Fruit fly (Drosophila melanogaster) whole organism, pupa: ENCODE measurements around the gene D2hgdh.

Experiments used
- CG10348 ChIP-seq: fragments of 200-800 bp; sonication (Bioruptor generic); IDR thresholded peaks from 2 replicates; pipeline ENCODE4 v1.3.6; 2022; ENCODE audit warnings: missing biosample characterization, missing genetic modification characterization
- CG12605 ChIP-seq: fragments of 200-800 bp; sonication (Bioruptor generic); IDR thresholded peaks from 2 replicates; pipeline ENCODE4 v1.3.6; 2022; ENCODE audit warnings: missing biosample characterization, missing genetic modification characterization
- CG13204 ChIP-seq: fragments of 200-800 bp; sonication (Bioruptor generic); optimal IDR thresholded peaks from 2 replicates; lab custom pipeline; 2018; ENCODE audit warnings: missing biosample characterization, mild to moderate bottlenecking, missing genetic modification characterization, moderate library complexity
- CG14655 ChIP-seq: fragments of 200-800 bp; sonication (Bioruptor generic); optimal IDR thresholded peaks from 3 replicates; lab custom pipeline; 2017; ENCODE audit warnings: mild to moderate bottlenecking, missing biosample characterization, missing genetic modification reagents, missing genetic modification characterization
- CG15710 ChIP-seq: fragments of 200-800 bp; sonication (Bioruptor generic); optimal IDR thresholded peaks from 2 replicates; lab custom pipeline; 2018; ENCODE audit warnings: missing biosample characterization, mild to moderate bottlenecking, missing genetic modification characterization, moderate library complexity
- CG17806 ChIP-seq: fragments of 200-800 bp; sonication (Bioruptor generic); optimal IDR thresholded peaks from 2 replicates; lab custom pipeline; 2018; ENCODE audit warnings: missing biosample characterization, mild to moderate bottlenecking, missing genetic modification characterization, moderate library complexity
- CG32121 ChIP-seq: fragments of 200-800 bp; sonication (Bioruptor generic); IDR thresholded peaks from 2 replicates; pipeline ENCODE4 v1.3.6; 2022; ENCODE audit warnings: missing biosample characterization, missing genetic modification characterization
- CG34367 ChIP-seq: fragments of 200-800 bp; sonication (Bioruptor generic); optimal IDR thresholded peaks from 2 replicates; lab custom pipeline; 2018; ENCODE audit warnings: missing biosample characterization, mild to moderate bottlenecking, missing genetic modification characterization
- CG4496 ChIP-seq: fragments of 200-800 bp; sonication (Bioruptor generic); IDR thresholded peaks from 3 replicates; pipeline ENCODE4 v1.3.6; 2022; ENCODE audit warnings: missing biosample characterization, missing genetic modification characterization
- CG8159 ChIP-seq: fragments of 200-800 bp; sonication (Bioruptor generic); optimal IDR thresholded peaks from 3 replicates; lab custom pipeline; 2018; ENCODE audit warnings: missing biosample characterization, mild to moderate bottlenecking, missing genetic modification characterization, moderate library complexity
- CG8301 ChIP-seq: fragments of 200-800 bp; sonication (Bioruptor generic); optimal IDR thresholded peaks from 2 replicates; lab custom pipeline; 2018; ENCODE audit warnings: missing biosample characterization, mild to moderate bottlenecking, missing genetic modification characterization
- CG9948 ChIP-seq: fragments of 200-800 bp; sonication (Bioruptor generic); optimal IDR thresholded peaks from 2 replicates; lab custom pipeline; 2018; ENCODE audit warnings: missing biosample characterization, mild to moderate bottlenecking, missing genetic modification characterization, moderate library complexity
- D1 ChIP-seq: fragments of 200-800 bp; sonication (Bioruptor generic); optimal IDR thresholded peaks from 2 replicates; lab custom pipeline; 2018; ENCODE audit warnings: missing biosample characterization, mild to moderate bottlenecking, missing genetic modification characterization, moderate library complexity
- EcR ChIP-seq: fragments of 200-800 bp; sonication (Bioruptor generic); optimal IDR thresholded peaks from 3 replicates; lab custom pipeline; 2019; ENCODE audit warnings: missing biosample characterization, missing genetic modification characterization, mild to moderate bottlenecking, moderate library complexity, missing genetic modification reagents
- Ets98B ChIP-seq: fragments of 200-800 bp; sonication (Bioruptor generic); IDR thresholded peaks from 2 replicates; pipeline ENCODE4 v1.3.6; 2022; ENCODE audit warnings: missing biosample characterization, missing genetic modification characterization
- Pif1A ChIP-seq: fragments of 200-800 bp; sonication (Bioruptor generic); optimal IDR thresholded peaks from 3 replicates; lab custom pipeline; 2016; ENCODE audit warnings: missing biosample characterization, missing genetic modification characterization
- Pif1B ChIP-seq: fragments of 200-800 bp; sonication (Bioruptor generic); optimal IDR thresholded peaks from 3 replicates; lab custom pipeline; 2016; ENCODE audit warnings: missing biosample characterization, missing genetic modification characterization
- Snoo ChIP-seq: fragments of 200-800 bp; sonication (Bioruptor generic); optimal IDR thresholded peaks from 3 replicates; lab custom pipeline; 2017; ENCODE audit warnings: missing biosample characterization, mild to moderate bottlenecking, missing genetic modification characterization, inconsistent platforms
- fd96Ca ChIP-seq: fragments of 200-800 bp; sonication (Bioruptor generic); IDR thresholded peaks from 3 replicates; pipeline ENCODE4 v1.3.6; 2022; ENCODE audit warnings: missing biosample characterization, missing genetic modification characterization
- gl ChIP-seq: fragments of 200-800 bp; sonication (Bioruptor generic); optimal IDR thresholded peaks from 2 replicates; lab custom pipeline; 2018; ENCODE audit warnings: missing biosample characterization, mild to moderate bottlenecking, missing genetic modification characterization
- rn ChIP-seq: fragments of 200-800 bp; sonication (Bioruptor generic); IDR thresholded peaks from 2 replicates; pipeline ENCODE4 v1.3.6; 2022; ENCODE audit warnings: missing biosample characterization, missing genetic modification characterization

Gene D2hgdh

DNA sequence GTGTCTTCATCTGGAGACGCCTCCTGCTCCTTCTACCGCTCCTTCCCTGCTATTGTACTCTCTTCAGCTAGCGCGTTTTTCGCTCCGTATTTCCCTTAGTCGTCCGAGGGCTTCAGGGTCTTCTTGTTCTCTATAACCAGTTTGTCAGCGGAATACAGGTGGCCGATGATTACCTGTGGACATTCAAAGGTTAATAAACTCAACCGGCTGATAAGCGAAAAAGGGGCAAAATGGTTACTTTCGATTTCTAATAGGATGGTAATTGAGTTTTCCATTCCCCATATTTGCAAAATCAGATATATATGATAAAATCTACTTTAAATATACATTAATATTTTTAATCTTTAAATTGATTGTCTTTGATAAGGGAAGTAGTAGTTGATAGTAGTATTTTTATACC, 7.4 kb downstream of the D2hgdh start:
- TF ChIP-seq Snoo (tag; lab: Kevin White, UChicago) (no peak), EcR (GFP tag; lab: Kevin White, UChicago) (peak; percentile 92)

DNA sequence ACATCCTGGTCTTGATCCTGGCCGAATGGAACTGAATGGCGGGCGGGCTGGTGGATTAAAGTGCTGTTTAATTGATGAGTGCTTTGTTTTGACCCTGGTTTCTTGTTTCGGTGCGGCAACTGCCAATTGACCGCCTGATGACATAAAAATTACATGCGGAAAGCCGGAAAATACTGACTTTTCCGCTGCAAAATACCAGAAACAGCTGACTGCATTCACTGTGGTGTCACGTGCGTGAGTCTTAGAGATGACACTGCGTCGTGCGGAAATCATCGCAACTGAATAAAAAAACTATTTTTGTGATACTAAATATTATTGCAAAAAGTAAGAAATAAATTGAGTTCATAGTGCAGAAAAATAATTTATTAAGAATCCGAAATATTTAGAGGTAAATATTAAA, 8.2 kb downstream of the D2hgdh start, which contains the start of gene bcn92:
Gene bcn92, minus strand, starts transcription at position 170 of the 400 bp plus-strand sequence.
- no peak for TF ChIP-seq CG10348
- no peak for TF ChIP-seq CG14655 (GFP tag; lab: Kevin White, UChicago)
- TF ChIP-seq CG32121: 0 out of 2 replicates have a peak, but pooled peaks have one; percentile 11
- peak; percentile 57; the same call in 2 of the 3 replicates for TF ChIP-seq CG4496
- TF ChIP-seq gl (tag; lab: Kevin White, UChicago): no peak
- TF ChIP-seq Pif1A (GFP tag; lab: Kevin White, UChicago): no peak
- TF ChIP-seq CG17806 (tag; lab: Kevin White, UChicago): no peak
- no peak for TF ChIP-seq EcR (GFP tag; lab: Kevin White, UChicago)
- TF ChIP-seq CG12605 (GFP tag; lab: Robert Waterston, UW): no peak
- no peak for TF ChIP-seq D1 (tag; lab: Kevin White, UChicago)
- no peak for TF ChIP-seq rn (GFP tag; lab: Robert Waterston, UW)
- TF ChIP-seq CG8159 (tag; lab: Kevin White, UChicago): no peak
- TF ChIP-seq CG34367 (tag; lab: Kevin White, UChicago): no peak
- TF ChIP-seq Pif1B (GFP tag; lab: Kevin White, UChicago): no peak
- no peak for TF ChIP-seq CG9948 (tag; lab: Kevin White, UChicago)
- no peak for TF ChIP-seq Snoo (tag; lab: Kevin White, UChicago)
- peak; percentile 15 for TF ChIP-seq CG15710 (tag; lab: Kevin White, UChicago)
- TF ChIP-seq CG8301 (tag; lab: Kevin White, UChicago): no peak
- no peak for TF ChIP-seq CG13204 (GFP tag; lab: Kevin White, UChicago)
- TF ChIP-seq fd96Ca: no peak; the same call in 2 of the 3 replicates
- 0 out of 2 replicates have a peak, but pooled peaks have one; percentile 21 for TF ChIP-seq Ets98B

DNA sequence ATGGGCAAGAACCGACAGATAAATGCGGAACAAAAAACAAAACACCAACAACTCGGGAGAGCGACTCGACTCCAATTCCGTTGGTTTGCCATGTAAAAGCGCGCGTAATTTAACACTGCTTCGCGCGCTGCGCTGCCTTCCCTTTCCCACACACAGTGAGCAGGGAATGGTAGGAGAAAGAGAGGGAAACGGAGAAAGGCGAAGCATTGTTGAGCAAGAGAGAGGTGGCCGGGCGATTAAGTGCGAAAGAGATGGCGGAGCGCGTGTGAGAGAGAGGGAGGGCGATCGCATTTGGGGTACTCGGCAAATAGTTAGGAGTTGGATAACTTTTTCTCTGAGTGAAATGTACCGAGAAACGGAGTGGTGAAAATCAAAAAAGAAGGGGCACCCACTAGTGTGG, 14.6 kb downstream of the D2hgdh start:
- TF ChIP-seq EcR (GFP tag; lab: Kevin White, UChicago) (peak; percentile 21), Ets98B (peak; percentile 38; the same call in 1 of the 2 replicates), fd96Ca (peak; percentile 32; the same call in 1 of the 3 replicates), CG32121 (peak; percentile 42; the same call in 1 of the 2 replicates), CG13204 (GFP tag; lab: Kevin White, UChicago) (peak; percentile 39), CG34367 (tag; lab: Kevin White, UChicago) (no peak)

DNA sequence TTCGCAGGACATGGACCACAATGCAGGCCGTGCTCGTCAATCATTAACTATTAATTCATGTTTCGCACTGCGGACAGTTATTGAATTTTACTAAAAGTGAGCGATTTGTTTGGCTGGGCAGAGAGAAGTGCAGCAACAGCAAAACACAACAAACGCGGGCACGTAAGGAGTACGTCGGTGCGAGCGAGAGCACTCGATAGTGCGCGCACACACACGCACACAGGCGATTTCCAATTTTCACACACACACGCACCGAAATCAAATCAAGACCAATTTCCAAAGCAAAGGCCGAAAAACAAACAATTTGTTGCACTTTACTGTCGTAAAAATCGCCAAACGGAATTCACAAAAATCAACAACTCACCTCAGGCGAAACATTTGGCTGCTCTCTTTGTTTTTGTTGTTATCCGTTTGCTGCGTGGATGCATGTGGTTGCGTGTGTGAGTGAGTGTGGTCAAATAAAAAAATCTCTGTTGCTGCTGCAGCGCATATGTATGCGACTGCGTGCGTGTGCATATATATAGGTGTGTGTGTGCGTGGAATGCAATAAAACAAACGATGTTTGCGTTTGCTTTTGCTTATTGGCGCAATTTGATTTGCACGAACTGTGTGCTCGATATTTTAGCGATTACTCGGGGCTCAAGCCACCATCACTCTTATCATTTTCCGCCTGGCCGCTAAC, 16.8 kb downstream of the D2hgdh start:
- TF ChIP-seq EcR (GFP tag; lab: Kevin White, UChicago): no peak
- TF ChIP-seq D1 (tag; lab: Kevin White, UChicago): no peak
- TF ChIP-seq CG34367 (tag; lab: Kevin White, UChicago): no peak
- TF ChIP-seq gl (tag; lab: Kevin White, UChicago): no peak
- no peak for TF ChIP-seq CG8159 (tag; lab: Kevin White, UChicago)
- no peak for TF ChIP-seq CG9948 (tag; lab: Kevin White, UChicago)
- TF ChIP-seq rn (GFP tag; lab: Robert Waterston, UW): no peak
- TF ChIP-seq fd96Ca: no peak
- TF ChIP-seq CG10348: no peak
- TF ChIP-seq CG32121: no peak
- no peak for TF ChIP-seq Ets98B
- no peak for TF ChIP-seq Pif1B (GFP tag; lab: Kevin White, UChicago)
- TF ChIP-seq CG4496: no peak
- no peak for TF ChIP-seq CG13204 (GFP tag; lab: Kevin White, UChicago)

DNA sequence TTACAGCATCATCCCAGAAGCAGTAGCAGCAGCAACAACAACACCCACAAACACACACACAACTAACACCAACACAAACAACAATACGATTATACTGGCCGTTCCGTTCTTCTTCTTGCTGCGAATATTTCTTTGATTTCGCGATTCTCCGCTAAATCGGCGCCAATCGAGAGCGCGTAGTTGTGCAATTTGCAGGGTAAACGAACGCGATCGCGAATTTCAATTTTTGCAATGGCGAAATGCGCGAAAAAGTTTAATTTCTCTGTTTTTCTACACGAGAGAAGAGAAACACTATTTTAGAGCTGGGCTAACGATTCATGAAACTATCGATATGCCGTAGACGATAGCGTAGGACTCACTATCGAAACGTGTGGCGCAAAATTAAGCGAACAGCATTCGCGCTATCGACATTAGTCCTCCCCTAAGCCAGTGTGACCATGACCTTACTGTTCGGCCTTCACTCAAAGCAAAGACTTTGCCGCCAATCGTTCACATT, 17.4 kb downstream of the D2hgdh start, which contains the start of gene wapl:
Gene wapl, minus strand, starts transcription at position 316 of the 496 bp plus-strand sequence.
- TF ChIP-seq CG8159 (tag; lab: Kevin White, UChicago): no peak

DNA sequence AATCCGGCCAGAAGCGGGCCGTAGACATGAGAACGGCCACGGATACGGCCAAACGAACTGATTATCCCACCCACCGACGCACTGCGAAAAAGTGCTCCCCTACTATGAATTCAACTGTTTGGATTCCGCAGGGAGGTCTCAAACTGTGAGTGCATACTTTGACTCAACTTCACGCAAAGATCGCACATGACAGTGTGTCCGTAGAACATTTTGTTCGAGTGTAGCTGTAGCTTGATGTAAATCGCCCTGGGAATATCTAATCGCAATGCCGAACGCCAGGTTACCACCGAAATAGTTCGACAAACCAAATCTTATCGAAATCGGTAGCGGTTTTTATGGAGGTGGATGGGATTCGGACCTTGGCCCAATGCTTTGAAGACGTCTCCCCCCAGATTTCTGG, 19.7 kb downstream of the D2hgdh start:
- no peak for TF ChIP-seq CG15710 (tag; lab: Kevin White, UChicago)
- no peak for TF ChIP-seq rn (GFP tag; lab: Robert Waterston, UW)
- TF ChIP-seq CG14655 (GFP tag; lab: Kevin White, UChicago): no peak
- TF ChIP-seq CG8301 (tag; lab: Kevin White, UChicago): no peak
- no peak for TF ChIP-seq fd96Ca
- TF ChIP-seq CG4496: no peak
- no peak for TF ChIP-seq CG13204 (GFP tag; lab: Kevin White, UChicago)
- no peak for TF ChIP-seq CG32121
- TF ChIP-seq CG34367 (tag; lab: Kevin White, UChicago): no peak
- TF ChIP-seq CG17806 (tag; lab: Kevin White, UChicago): no peak
- no peak for TF ChIP-seq D1 (tag; lab: Kevin White, UChicago)
